Worm (Caenorhabditis elegans) whole organism, L3 larva: ENCODE data around the gene H13N06.2.

Source experiments
- ZK546.5 ChIP-seq: sonication (generic microtip); optimal IDR thresholded peaks from 2 replicates; lab custom pipeline; 2017; ENCODE audit warnings: missing biosample characterization, missing genetic modification characterization
- aly-2 ChIP-seq: fragments of 150-350 bp; optimal IDR thresholded peaks from 2 replicates; lab custom pipeline; 2014; ENCODE audit warnings: missing biosample characterization, missing genetic modification characterization
- fkh-10 ChIP-seq: sonication (generic microtip); optimal IDR thresholded peaks from 2 replicates; lab custom pipeline; 2017; ENCODE audit warnings: missing biosample characterization, missing genetic modification reagents, missing genetic modification characterization
- lin-39 ChIP-seq: fragments of 150-350 bp; optimal IDR thresholded peaks from 2 replicates; lab custom pipeline; 2018; ENCODE audit warnings: missing biosample characterization, missing genetic modification reagents, missing genetic modification characterization
- unc-39 ChIP-seq: sonication (generic microtip); optimal IDR thresholded peaks from 4 replicates; lab custom pipeline; 2017; ENCODE audit warnings: missing biosample characterization, missing genetic modification characterization
- unc-62 ChIP-seq: fragments of 150-350 bp; sonication (generic microtip); optimal IDR thresholded peaks from 4 replicates; lab custom pipeline; 2014; ENCODE audit warnings: missing biosample characterization, missing genetic modification reagents, missing genetic modification characterization

- TF ChIP-seq ZK546.5 (tag; lab: Kevin White, UChicago) (no peak), unc-39 (tag; lab: Kevin White, UChicago) (no peak), lin-39 (no peak), aly-2 (no peak), fkh-10 (GFP tag; lab: Kevin White, UChicago) (no peak), unc-62 (no peak)
Measured at ce11 chrX:15494154-15494553, 6.2 kb downstream of the H13N06.2 start.
